Worm (Caenorhabditis elegans) whole organism, L3 larva: ENCODE data around the gene K07C11.8.
A peak's percentile ranks its signal among the peaks of the same experiment; 100 is the strongest.

Source experiments
- R02D3.7 ChIP-seq: fragments of 150-350 bp; optimal IDR thresholded peaks from 2 replicates; lab custom pipeline; 2014; ENCODE audit warnings: missing biosample characterization, missing genetic modification characterization
- ZK546.5 ChIP-seq: sonication (generic microtip); optimal IDR thresholded peaks from 2 replicates; lab custom pipeline; 2017; ENCODE audit warnings: missing biosample characterization, missing genetic modification characterization
- aly-2 ChIP-seq: fragments of 150-350 bp; optimal IDR thresholded peaks from 2 replicates; lab custom pipeline; 2014; ENCODE audit warnings: missing biosample characterization, missing genetic modification characterization
- ama-1 ChIP-seq: fragments of 150-350 bp; optimal IDR thresholded peaks from 2 replicates; lab custom pipeline; 2018
- ceh-16 ChIP-seq: sonication (generic microtip); optimal IDR thresholded peaks from 2 replicates; lab custom pipeline; 2017; ENCODE audit warnings: missing biosample characterization, missing genetic modification characterization
- daf-12 ChIP-seq: fragments of 150-350 bp; optimal IDR thresholded peaks from 2 replicates; lab custom pipeline; 2014; ENCODE audit warnings: missing biosample characterization, missing genetic modification reagents, missing genetic modification characterization
- egl-5 ChIP-seq: fragments of 150-350 bp; optimal IDR thresholded peaks from 2 replicates; lab custom pipeline; 2017; ENCODE audit warnings: missing biosample characterization, missing genetic modification reagents, missing genetic modification characterization, inconsistent platforms
- elt-1 ChIP-seq: fragments of 150-350 bp; optimal IDR thresholded peaks from 2 replicates; lab custom pipeline; 2014; ENCODE audit warnings: missing biosample characterization, missing genetic modification characterization
- elt-2 ChIP-seq: sonication (generic microtip); optimal IDR thresholded peaks from 2 replicates; lab custom pipeline; 2016; ENCODE audit warnings: missing genetic modification reagents, mild to moderate bottlenecking, missing genetic modification characterization, missing compliant biosample characterization
- eor-1 ChIP-seq, 2 experiments: fragments of 150-350 bp; optimal IDR thresholded peaks; 2 replicates each; lab custom pipeline; 2014 to 2018; ENCODE audit warnings: missing biosample characterization in 2 of 2, missing genetic modification characterization in 2 of 2
- fkh-10 ChIP-seq: sonication (generic microtip); optimal IDR thresholded peaks from 2 replicates; lab custom pipeline; 2017; ENCODE audit warnings: missing biosample characterization, missing genetic modification reagents, missing genetic modification characterization
- fkh-2 ChIP-seq: fragments of 150-350 bp; optimal IDR thresholded peaks from 2 replicates; lab custom pipeline; 2014; ENCODE audit warnings: missing biosample characterization, missing genetic modification reagents, missing genetic modification characterization
- fos-1 ChIP-seq: fragments of 150-350 bp; optimal IDR thresholded peaks from 2 replicates; lab custom pipeline; 2014; ENCODE audit warnings: missing biosample characterization, missing genetic modification characterization
- hmg-11 ChIP-seq: sonication (generic microtip); optimal IDR thresholded peaks from 2 replicates; lab custom pipeline; 2016; ENCODE audit warnings: missing genetic modification characterization, missing compliant biosample characterization
- jun-1 ChIP-seq: fragments of 150-350 bp; optimal IDR thresholded peaks from 2 replicates; lab custom pipeline; 2014; ENCODE audit warnings: missing biosample characterization, missing genetic modification reagents, missing genetic modification characterization
- lin-39 ChIP-seq: fragments of 150-350 bp; optimal IDR thresholded peaks from 2 replicates; lab custom pipeline; 2018; ENCODE audit warnings: missing biosample characterization, missing genetic modification reagents, missing genetic modification characterization
- lsy-12 ChIP-seq: sonication (generic microtip); optimal IDR thresholded peaks from 2 replicates; lab custom pipeline; 2016; ENCODE audit warnings: mild to moderate bottlenecking, missing genetic modification characterization, missing compliant biosample characterization
- mml-1 ChIP-seq: fragments of 150-350 bp; sonication (generic microtip); optimal IDR thresholded peaks from 3 replicates; lab custom pipeline; 2014; ENCODE audit warnings: missing biosample characterization, missing genetic modification characterization
- nfya-1 ChIP-seq: sonication (generic microtip); optimal IDR thresholded peaks from 2 replicates; lab custom pipeline; 2017; ENCODE audit warnings: missing genetic modification characterization, mild to moderate bottlenecking, missing compliant biosample characterization, antibody characterized with exemption, moderate library complexity; ENCODE audit not compliant: insufficient read depth
- nhr-11 ChIP-seq: fragments of 150-350 bp; optimal IDR thresholded peaks from 2 replicates; lab custom pipeline; 2014; ENCODE audit warnings: missing biosample characterization, missing genetic modification characterization
- nhr-12 ChIP-seq: fragments of 150-350 bp; optimal IDR thresholded peaks from 2 replicates; lab custom pipeline; 2014; ENCODE audit warnings: missing biosample characterization, missing genetic modification characterization
- nhr-23 ChIP-seq: fragments of 150-350 bp; optimal IDR thresholded peaks from 2 replicates; lab custom pipeline; 2014; ENCODE audit warnings: missing biosample characterization, missing genetic modification reagents, missing genetic modification characterization
- nhr-237 ChIP-seq: fragments of 150-350 bp; optimal IDR thresholded peaks from 2 replicates; lab custom pipeline; 2014; ENCODE audit warnings: missing biosample characterization, missing genetic modification characterization
- nhr-25 ChIP-seq: sonication (generic microtip); optimal IDR thresholded peaks from 2 replicates; lab custom pipeline; 2017; ENCODE audit warnings: missing biosample characterization, missing genetic modification characterization
- nhr-28 ChIP-seq: fragments of 150-350 bp; optimal IDR thresholded peaks from 2 replicates; lab custom pipeline; 2014; ENCODE audit warnings: missing biosample characterization, missing genetic modification characterization
- nhr-76 ChIP-seq: fragments of 150-350 bp; sonication (generic microtip); optimal IDR thresholded peaks from 5 replicates; lab custom pipeline; 2014; ENCODE audit warnings: missing biosample characterization, missing genetic modification characterization
- nhr-77 ChIP-seq: fragments of 150-350 bp; optimal IDR thresholded peaks from 2 replicates; lab custom pipeline; 2014; ENCODE audit warnings: missing biosample characterization, missing genetic modification characterization
- pha-4 ChIP-seq: fragments of 150-350 bp; optimal IDR thresholded peaks from 2 replicates; lab custom pipeline; 2014; ENCODE audit warnings: missing biosample characterization, missing genetic modification reagents, missing genetic modification characterization
- sea-2 ChIP-seq: fragments of 150-350 bp; sonication (generic microtip); optimal IDR thresholded peaks from 4 replicates; lab custom pipeline; 2014; ENCODE audit warnings: missing biosample characterization, missing genetic modification reagents, missing genetic modification characterization
- tbx-2 ChIP-seq: sonication (generic microtip); optimal IDR thresholded peaks from 2 replicates; lab custom pipeline; 2016; ENCODE audit warnings: mild to moderate bottlenecking, missing genetic modification characterization, missing compliant biosample characterization
- unc-62 ChIP-seq: fragments of 150-350 bp; sonication (generic microtip); optimal IDR thresholded peaks from 4 replicates; lab custom pipeline; 2014; ENCODE audit warnings: missing biosample characterization, missing genetic modification reagents, missing genetic modification characterization
- ztf-11 ChIP-seq: fragments of 150-350 bp; optimal IDR thresholded peaks from 2 replicates; lab custom pipeline; 2014; ENCODE audit warnings: missing biosample characterization, missing genetic modification characterization
- ztf-4 ChIP-seq: fragments of 150-350 bp; optimal IDR thresholded peaks from 2 replicates; lab custom pipeline; 2014; ENCODE audit warnings: missing biosample characterization, missing genetic modification characterization

K07C11.8 gene

DNA sequence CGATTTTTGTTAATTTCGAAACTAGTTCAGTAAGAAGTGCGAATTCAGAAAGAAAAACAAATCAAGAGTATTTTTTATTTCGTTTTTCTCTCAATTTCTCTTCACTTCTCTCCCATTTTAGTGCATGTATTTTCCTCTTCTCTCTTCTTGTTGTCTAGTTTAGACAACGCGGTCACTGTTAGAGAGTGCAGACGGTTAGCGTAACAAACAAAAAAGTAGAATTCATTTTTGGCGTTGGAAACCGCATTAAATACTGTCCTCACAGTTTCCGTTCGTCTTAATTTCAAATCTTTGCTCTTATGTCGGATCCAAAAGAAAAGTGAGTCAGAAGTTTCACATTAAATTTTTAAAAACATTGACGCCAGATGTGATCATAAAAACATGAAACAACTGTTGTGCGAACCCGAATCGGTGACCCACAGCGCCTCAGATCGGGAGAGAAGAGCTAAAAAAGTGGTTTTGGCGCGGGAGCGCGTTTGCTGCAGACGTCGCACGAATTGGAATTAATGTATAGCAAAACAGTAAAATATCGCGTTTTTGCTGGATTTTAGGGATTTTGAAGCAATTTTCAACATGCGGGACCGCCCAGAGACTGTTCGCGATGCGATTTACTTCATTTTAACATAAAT is 38.7 kb downstream of the K07C11.8 start, which contains the start of gene srp-7:
Gene srp-7 (plus strand): TSS at position 213 of the 629 bp plus-strand sequence.
- TF ChIP-seq ama-1 (lab: Kevin White, UChicago) (no peak), nhr-23 (peak; percentile 38), elt-2 (tag; lab: Kevin White, UChicago) (peak; percentile 21), hmg-11 (peak; percentile 16), nfya-1 (peak; percentile 41), nhr-77 (tag; lab: Kevin White, UChicago) (no peak), pha-4 (tag; lab: Kevin White, UChicago) (peak; percentile 81)

DNA sequence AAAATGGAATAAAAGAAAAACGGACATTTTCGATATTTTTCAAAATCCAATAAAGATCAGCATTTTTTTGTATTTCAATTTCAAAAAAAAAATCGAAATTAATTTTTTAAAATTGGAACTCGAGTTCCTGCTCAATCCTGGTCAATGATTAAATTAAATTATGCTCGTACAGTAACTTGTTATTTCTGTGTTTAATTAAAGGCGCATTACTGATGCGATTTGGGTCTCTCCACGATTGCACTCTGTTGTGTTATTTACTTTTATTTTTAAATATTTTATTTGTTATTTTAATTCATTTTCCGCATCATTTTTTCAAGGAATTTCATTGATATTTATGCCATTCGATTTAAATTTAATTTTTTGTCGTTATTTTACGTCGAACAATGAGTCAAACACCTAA is 39.4 kb downstream of the K07C11.8 start:
- no peak for TF ChIP-seq sea-2
- no peak for TF ChIP-seq ZK546.5 (tag; lab: Kevin White, UChicago)
- TF ChIP-seq hmg-11 = no peak
- TF ChIP-seq tbx-2 (tag; lab: Kevin White, UChicago) = no peak
- no peak for TF ChIP-seq nhr-11 (tag; lab: Kevin White, UChicago)
- TF ChIP-seq ceh-16 = no peak
- no peak for TF ChIP-seq pha-4 (tag; lab: Kevin White, UChicago)
- no peak for TF ChIP-seq nhr-25
- TF ChIP-seq ztf-11 (tag; lab: Kevin White, UChicago) = no peak
- TF ChIP-seq, all 47 proteins: peak for 0

DNA sequence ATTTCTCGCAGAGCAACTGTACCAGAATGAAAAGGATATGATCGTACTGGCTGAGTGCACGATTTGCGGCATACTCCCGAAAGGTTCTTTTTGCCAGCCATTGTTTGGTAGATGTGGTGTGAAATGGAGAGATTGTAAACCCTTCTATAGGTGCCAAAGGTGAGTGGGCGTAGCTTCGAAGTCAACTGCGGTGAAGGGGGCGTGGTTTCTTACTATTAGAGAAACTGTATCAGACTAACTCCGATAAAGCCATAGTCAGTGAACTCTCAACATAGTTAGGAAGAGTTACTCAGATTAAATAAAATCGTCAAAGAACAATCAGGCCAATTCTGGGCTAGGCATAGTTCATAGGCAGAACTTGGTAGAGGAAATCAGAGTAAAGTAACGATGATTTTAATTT is 40.3 kb downstream of the K07C11.8 start, which contains the start of gene F20D6.9:
Gene F20D6.9 (minus strand): TSS at position 101 of the 400 bp plus-strand sequence.
- TF ChIP-seq eor-1 (tag; optimal IDR thresholded peaks at IDR 0.05; lab: Kevin White, UChicago) = no peak
- TF ChIP-seq ama-1 (lab: Kevin White, UChicago) = no peak
- TF ChIP-seq nhr-12 (tag; lab: Kevin White, UChicago) = no peak
- no peak for TF ChIP-seq daf-12 (tag; lab: Kevin White, UChicago)

DNA sequence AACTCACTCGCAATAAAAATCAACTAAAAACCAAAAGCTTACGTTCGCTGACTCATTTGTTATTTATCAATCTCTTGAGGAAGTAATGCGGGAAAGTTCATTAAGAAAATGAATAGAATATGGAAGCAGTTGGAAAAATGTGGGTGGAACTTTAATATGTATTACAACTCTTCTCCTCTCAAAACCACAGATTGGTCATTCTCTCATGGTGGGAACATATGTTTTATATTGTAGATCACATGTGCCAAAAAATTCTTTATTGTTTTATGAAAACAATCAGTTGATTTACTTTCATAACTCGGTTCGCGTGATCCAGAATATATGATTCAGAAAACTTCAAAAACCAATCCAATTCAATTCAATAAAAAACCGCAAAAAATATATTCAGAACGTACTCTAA is 46.0 kb downstream of the K07C11.8 start:
- no peak for TF ChIP-seq nfya-1
- no peak for TF ChIP-seq hmg-11
- no peak for TF ChIP-seq nhr-77 (tag; lab: Kevin White, UChicago)
- TF ChIP-seq elt-1 (tag; lab: Kevin White, UChicago) = no peak
- no peak for TF ChIP-seq unc-62
- no peak for TF ChIP-seq jun-1 (tag; lab: Kevin White, UChicago)

DNA sequence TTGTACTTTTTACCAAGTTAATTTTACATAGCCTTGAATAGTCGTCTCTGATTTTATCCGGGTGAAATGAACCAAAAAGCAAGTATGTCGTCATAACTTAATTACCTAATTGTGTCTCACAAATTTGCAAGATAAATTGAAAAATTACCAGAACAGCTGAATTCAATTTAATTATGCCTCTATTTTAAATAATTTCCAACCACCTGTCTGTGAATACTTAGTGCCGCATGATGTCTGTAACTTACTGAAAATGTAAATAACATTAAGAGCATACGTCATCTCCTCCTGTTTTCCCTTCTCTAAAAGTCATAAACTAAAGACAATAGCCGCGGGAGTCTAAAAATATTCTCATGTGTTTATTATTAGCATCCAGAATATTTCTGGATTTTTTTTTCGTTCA is 47.4 kb downstream of the K07C11.8 start:
- TF ChIP-seq pha-4 (tag; lab: Kevin White, UChicago) (no peak), mml-1 (tag; lab: Kevin White, UChicago) (no peak), nhr-237 (no peak), jun-1 (tag; lab: Kevin White, UChicago) (no peak), sea-2 (no peak), lin-39 (tag; lab: Kevin White, UChicago) (no peak), fos-1 (no peak), egl-5 (tag; lab: Kevin White, UChicago) (no peak), nhr-76 (tag; lab: Kevin White, UChicago) (no peak), nhr-77 (tag; lab: Kevin White, UChicago) (no peak), lsy-12 (tag; lab: Kevin White, UChicago) (no peak), nhr-28 (tag; lab: Kevin White, UChicago) (no peak), nhr-11 (tag; lab: Kevin White, UChicago) (no peak), ztf-11 (tag; lab: Kevin White, UChicago) (no peak), elt-1 (tag; lab: Kevin White, UChicago) (no peak), ztf-4 (no peak), fkh-2 (no peak)

DNA sequence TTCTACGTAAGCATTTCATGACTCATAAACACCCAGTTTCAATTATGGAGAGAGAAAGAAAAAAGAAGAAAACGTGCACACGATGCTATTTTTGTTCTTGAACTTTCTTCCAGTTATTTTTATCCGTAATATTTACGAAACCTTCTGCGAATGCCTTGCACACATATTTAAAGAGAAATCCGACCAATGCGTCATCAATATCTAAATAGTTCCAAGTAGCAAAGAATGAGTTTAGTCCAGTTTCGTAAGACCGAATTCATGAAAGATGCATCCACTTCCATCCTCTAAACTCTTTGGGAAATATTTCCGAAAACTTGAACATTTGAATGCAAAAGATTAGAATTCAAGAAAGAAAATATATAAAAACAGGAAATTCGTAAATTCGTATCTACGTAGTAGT is 48.5 kb downstream of the K07C11.8 start:
- TF ChIP-seq R02D3.7 (tag; lab: Kevin White, UChicago) = no peak
- no peak for TF ChIP-seq lin-39 (tag; lab: Kevin White, UChicago)
- TF ChIP-seq lsy-12 (tag; lab: Kevin White, UChicago) = no peak
- TF ChIP-seq pha-4 (tag; lab: Kevin White, UChicago) = no peak
- TF ChIP-seq nhr-28 (tag; lab: Kevin White, UChicago) = no peak
- no peak for TF ChIP-seq aly-2 (tag; lab: Kevin White, UChicago)
- no peak for TF ChIP-seq unc-62
- no peak for TF ChIP-seq fkh-10 (GFP tag; lab: Kevin White, UChicago)
- no peak for TF ChIP-seq eor-1 (tag; optimal IDR thresholded peaks at IDR 0.05; lab: Kevin White, UChicago)
- TF ChIP-seq, all 47 proteins: peak for 0
